Fruit fly (Drosophila melanogaster): ENCODE data around the gene CG13251.

Gene CG13251

dm6 chr3L:20600644-20601043 lies 36.4 kb upstream of the CG13251 start (continued):
- TF ChIP-seq Pdp1 (GFP tag; optimal IDR thresholded peaks at IDR 0.05) (peak in 1 of 2 experiments; percentile 27), Vsx1 (GFP tag; optimal IDR thresholded peaks at IDR 0.05) (no peak), Doc2 (GFP tag; IDR thresholded peaks at IDR 0.05) (no peak), CG10209 (GFP tag; optimal IDR thresholded peaks at IDR 0.05) (peak; percentile 35), unpg (GFP tag; optimal IDR thresholded peaks at IDR 0.05) (peak; percentile 73), CG12769 (tag; optimal IDR thresholded peaks at IDR 0.05) (peak; percentile 8), CG31365 (tag; optimal IDR thresholded peaks at IDR 0.05) (no peak), grau (tag; optimal IDR thresholded peaks at IDR 0.05) (peak; percentile 55), CkIIα-i1 (GFP tag; IDR thresholded peaks at IDR 0.05) (no peak), CG8924 (tag; optimal IDR thresholded peaks at IDR 0.05) (peak; percentile 60), Atf3 (GFP tag; optimal IDR thresholded peaks at IDR 0.05) (no peak), CG3407 (GFP tag; optimal IDR thresholded peaks at IDR 0.05) (no peak), Ets97D (GFP tag; optimal IDR thresholded peaks at IDR 0.05) (no peak), CG4424 (GFP tag; optimal IDR thresholded peaks at IDR 0.05) (peak; percentile 45), lola (GFP tag; optimal IDR thresholded peaks at IDR 0.05) (peak in 1 of 3 experiments; percentile 52), Dad (GFP tag; optimal IDR thresholded peaks at IDR 0.05) (no peak), hth (optimal IDR thresholded peaks at IDR 0.05) (no peak), sc (optimal IDR thresholded peaks at IDR 0.05) (no peak), sc (GFP tag; optimal IDR thresholded peaks at IDR 0.05) (no peak), CG1832 (GFP tag; optimal IDR thresholded peaks at IDR 0.05) (no peak), CG1603 (tag; optimal IDR thresholded peaks at IDR 0.05) (peak; percentile 56), CG3847 (GFP tag; IDR thresholded peaks at IDR 0.05) (no peak), nom (GFP tag; optimal IDR thresholded peaks at IDR 0.05) (peak; percentile 88), HLH4C (GFP tag; IDR thresholded peaks at IDR 0.05; ENCODE audit: partially characterized antibody) (no peak), nerfin-2 (GFP tag; IDR thresholded peaks at IDR 0.05; ENCODE audit: partially characterized antibody) (no peak), Hr78 (GFP tag; optimal IDR thresholded peaks at IDR 0.05) (no peak), CG8290 (GFP tag; optimal IDR thresholded peaks at IDR 0.05) (no peak), CG8290 (tag; optimal IDR thresholded peaks at IDR 0.05) (no peak), CG11723 (GFP tag; optimal IDR thresholded peaks at IDR 0.05) (no peak), CG8388 (GFP tag; optimal IDR thresholded peaks at IDR 0.05) (peak; percentile 52), chm (GFP tag; IDR thresholded peaks at IDR 0.05) (no peak), pros (GFP tag; optimal IDR thresholded peaks at IDR 0.05) (no peak), gsb (GFP tag; IDR thresholded peaks at IDR 0.05) (no peak), B-H1 (GFP tag; IDR thresholded peaks at IDR 0.05) (no peak), pb (GFP tag; optimal IDR thresholded peaks at IDR 0.05) (no peak), CG31441 (GFP tag; IDR thresholded peaks at IDR 0.05) (peak; percentile 57; the same call in 1 of the 2 replicates), Meics (GFP tag; optimal IDR thresholded peaks at IDR 0.05) (no peak), Dek (tag; optimal IDR thresholded peaks at IDR 0.05) (no peak), CG13287 (GFP tag; IDR thresholded peaks at IDR 0.05; ENCODE audit: partially characterized antibody) (no peak), CG14667 (GFP tag; IDR thresholded peaks at IDR 0.05) (no peak), nerfin-1 (tag; optimal IDR thresholded peaks at IDR 0.05) (no peak), CG12236 (GFP tag; optimal IDR thresholded peaks at IDR 0.05) (no peak), CG11696 (GFP tag; IDR thresholded peaks at IDR 0.05) (no peak), CG6683 (GFP tag; optimal IDR thresholded peaks at IDR 0.05) (no peak), CoRest (tag; optimal IDR thresholded peaks at IDR 0.05) (peak; percentile 41), Sry-δ (GFP tag; optimal IDR thresholded peaks at IDR 0.05) (no peak), emc (GFP tag; optimal IDR thresholded peaks at IDR 0.05) (no peak), jing (GFP tag; optimal IDR thresholded peaks at IDR 0.05) (peak; percentile 5), CG7928 (GFP tag; optimal IDR thresholded peaks at IDR 0.05) (no peak), chif (GFP tag; optimal IDR thresholded peaks at IDR 0.05) (peak in 1 of 2 experiments; percentile 36), CG7786 (GFP tag; optimal IDR thresholded peaks at IDR 0.05) (no peak)
